Worm (Caenorhabditis elegans) whole organism, L4/young adult: ENCODE data around the gene F45G2.9.
"Not testable (repeated sequence)": the region's sequence is repeated elsewhere in the genome, so short reads cannot be mapped to it uniquely, and the experiment has no call there.

Experiments used
- W03F9.2 ChIP-seq: fragments of 150-350 bp; optimal IDR thresholded peaks from 2 replicates; lab custom pipeline; 2014; ENCODE audit warnings: missing biosample characterization, missing genetic modification characterization
- dao-5 ChIP-seq: sonication (generic microtip); optimal IDR thresholded peaks from 2 replicates; lab custom pipeline; 2016; ENCODE audit warnings: missing genotype, missing genetic modification characterization, moderate library complexity, missing compliant biosample characterization
- him-1 ChIP-seq: sonication (generic microtip); optimal IDR thresholded peaks from 2 replicates; lab custom pipeline; 2016; ENCODE audit warnings: missing genotype, missing genetic modification reagents, missing genetic modification characterization, missing compliant biosample characterization

The F45G2.9 gene

DNA sequence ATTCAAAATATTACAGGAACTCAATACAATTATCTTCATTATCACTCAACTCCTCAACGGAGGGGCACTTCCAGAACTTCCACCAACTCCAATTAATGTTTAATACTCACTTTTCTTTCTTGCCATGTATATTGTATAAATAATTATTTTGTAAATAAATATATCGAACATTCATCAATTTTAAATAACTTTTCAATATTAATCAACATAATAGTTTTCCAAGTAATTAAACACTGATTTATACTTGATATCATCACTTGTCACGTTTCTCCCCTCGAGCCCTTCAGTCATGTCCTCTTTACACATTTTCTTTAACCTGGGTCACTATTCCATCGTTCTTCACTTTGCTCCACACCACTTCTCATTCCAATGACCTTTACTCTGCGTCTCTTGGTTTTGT lies 33.8 kb downstream of the F45G2.9 start, which contains the start of gene mig-18:
mig-18 (plus strand) TSS at position 301 of the 400 bp plus-strand sequence.
- TF ChIP-seq W03F9.2 (tag; lab: Kevin White, UChicago) (no peak), dao-5 (tag; lab: Kevin White, UChicago) (no peak), him-1 (tag; lab: Kevin White, UChicago) (no peak)

DNA sequence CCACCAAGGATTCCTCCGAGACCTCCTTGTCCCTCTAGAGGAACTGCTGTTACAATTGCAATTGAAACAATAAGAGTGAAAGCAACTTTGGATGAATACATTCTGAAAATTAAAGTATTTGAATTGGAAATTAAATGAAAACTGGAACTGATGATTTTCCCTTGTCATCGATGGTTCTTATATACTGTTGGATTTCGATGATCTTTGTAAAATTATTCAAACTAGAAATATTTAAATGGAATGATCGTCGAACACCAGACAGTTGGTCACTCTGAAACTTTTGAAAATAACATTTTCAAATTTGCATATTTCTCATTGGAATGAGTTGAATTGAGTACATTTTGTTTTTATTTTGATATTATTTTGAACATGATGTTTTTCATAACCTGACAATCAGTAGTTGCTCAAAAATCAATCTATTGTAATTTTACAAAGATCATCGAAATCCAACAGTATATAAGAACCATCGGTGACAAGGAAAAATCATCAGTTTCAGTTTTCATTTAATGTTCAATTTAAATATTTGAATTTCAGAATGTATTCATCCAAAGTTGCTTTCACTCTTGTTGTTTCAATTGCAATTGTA lies 35.0 kb downstream of the F45G2.9 start, which contains the start of the genes srlf-9 and srlf-10:
srlf-9 (minus strand) TSS at position 101 of the 586 bp plus-strand sequence.
srlf-10 (plus strand) TSS at position 536 of the 586 bp plus-strand sequence.
- not testable (repeated sequence) for TF ChIP-seq dao-5, W03F9.2, him-1 (tag; lab: Kevin White, UChicago)

DNA sequence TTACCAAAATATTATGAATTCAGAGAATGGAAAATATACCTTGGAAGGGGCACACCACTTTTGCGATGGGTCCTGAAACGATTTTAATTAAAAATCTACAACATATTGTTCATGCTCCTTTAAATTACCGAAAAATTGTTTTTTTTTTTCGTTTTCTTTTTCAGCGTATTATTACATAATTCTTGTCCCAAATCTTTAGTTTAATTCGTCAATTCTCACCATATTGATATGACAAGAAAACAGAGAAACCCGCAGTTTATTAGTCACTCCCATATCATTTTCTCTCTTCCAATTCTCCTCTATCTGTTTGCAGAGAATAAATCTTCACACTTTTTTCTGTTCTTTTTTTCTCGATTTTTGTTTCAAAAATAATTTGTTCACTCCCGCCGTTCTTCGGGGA lies 41.5 kb downstream of the F45G2.9 start, which contains the start of gene F11F1.1:
F11F1.1 (plus strand) TSS at position 301 of the 400 bp plus-strand sequence.
- TF ChIP-seq dao-5 (tag; lab: Kevin White, UChicago), result no peak
- no peak for TF ChIP-seq W03F9.2 (tag; lab: Kevin White, UChicago)
- TF ChIP-seq him-1 (tag; lab: Kevin White, UChicago), result no peak

DNA sequence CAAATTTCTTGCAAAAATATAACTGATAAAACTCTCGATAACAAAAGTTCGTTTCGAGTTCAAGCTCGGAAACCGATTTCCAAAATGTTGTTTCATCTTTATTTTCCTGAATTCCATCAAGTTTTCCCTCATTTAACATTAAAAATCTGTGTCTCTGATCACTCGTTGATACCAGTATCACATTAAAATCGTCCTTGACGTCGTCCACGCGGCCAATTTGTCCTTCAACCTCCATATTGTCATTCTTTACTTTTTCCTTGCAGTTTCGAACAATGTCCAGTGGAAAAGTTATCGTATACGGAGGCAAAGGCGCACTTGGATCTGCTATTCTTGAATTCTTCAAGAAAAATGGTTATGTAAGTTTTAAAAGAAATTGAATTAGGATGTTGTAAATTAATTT lies 43.1 kb downstream of the F45G2.9 start, which contains the start of gene qdpr-1:
qdpr-1 (plus strand) TSS at position 264 of the 400 bp plus-strand sequence.
- no peak for TF ChIP-seq him-1 (tag; lab: Kevin White, UChicago)
- TF ChIP-seq dao-5 (tag; lab: Kevin White, UChicago), result no peak
- TF ChIP-seq W03F9.2 (tag; lab: Kevin White, UChicago), result no peak

- TF ChIP-seq dao-5 (tag; lab: Kevin White, UChicago) (no peak), him-1 (tag; lab: Kevin White, UChicago) (no peak), W03F9.2 (tag; lab: Kevin White, UChicago) (no peak)
Observed at ce11 chrIII:13393239-13393638, 43.5 kb downstream of the F45G2.9 start, which contains the start of gene dnj-17. Gene dnj-17 (minus strand): TSS chrIII:13393339.

DNA sequence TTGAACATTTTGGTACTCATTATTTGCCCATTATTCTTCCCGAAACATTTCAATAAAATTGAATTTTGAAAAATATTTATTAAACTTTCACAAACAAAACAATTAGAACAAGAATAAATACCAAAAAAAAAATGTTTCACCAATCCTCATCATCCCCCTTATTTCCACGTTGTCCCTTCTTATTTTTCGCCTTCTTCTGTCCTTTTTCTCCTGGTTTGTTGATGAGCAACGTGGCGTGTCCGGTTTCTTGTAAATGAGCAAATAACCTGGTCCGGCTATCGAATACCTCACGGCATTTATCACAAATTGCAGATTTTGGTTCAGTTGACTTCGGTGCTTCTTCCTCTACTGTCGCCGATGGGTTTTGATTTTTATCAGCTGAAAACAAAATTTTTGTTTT lies 46.0 kb downstream of the F45G2.9 start:
- no peak for TF ChIP-seq him-1 (tag; lab: Kevin White, UChicago)
- no peak for TF ChIP-seq W03F9.2 (tag; lab: Kevin White, UChicago)
- no peak for TF ChIP-seq dao-5 (tag; lab: Kevin White, UChicago)

DNA sequence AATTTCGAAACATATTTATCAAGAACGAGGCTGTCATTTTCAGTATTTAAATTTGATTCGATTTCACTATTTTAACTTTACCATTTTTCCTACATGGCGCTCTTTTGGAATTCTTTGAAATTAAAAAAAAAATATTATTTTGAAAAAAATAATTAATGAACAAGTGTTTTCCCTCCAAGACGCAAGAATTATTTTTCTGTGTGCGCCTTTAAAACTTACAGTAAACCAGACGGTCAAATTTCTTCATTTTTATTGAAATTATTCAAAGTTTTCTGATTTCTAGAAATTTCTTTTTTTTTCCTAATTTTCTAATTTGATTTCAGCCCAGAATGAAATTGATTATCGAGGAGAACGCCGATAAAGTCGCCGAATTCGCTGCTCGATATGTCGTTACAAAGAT lies 47.7 kb downstream of the F45G2.9 start, which contains the start of gene T03F6.3:
T03F6.3 (plus strand) TSS at position 318 of the 400 bp plus-strand sequence.
- TF ChIP-seq W03F9.2 (tag; lab: Kevin White, UChicago), result no peak
- no peak for TF ChIP-seq him-1 (tag; lab: Kevin White, UChicago)
- TF ChIP-seq dao-5 (tag; lab: Kevin White, UChicago), result no peak

DNA sequence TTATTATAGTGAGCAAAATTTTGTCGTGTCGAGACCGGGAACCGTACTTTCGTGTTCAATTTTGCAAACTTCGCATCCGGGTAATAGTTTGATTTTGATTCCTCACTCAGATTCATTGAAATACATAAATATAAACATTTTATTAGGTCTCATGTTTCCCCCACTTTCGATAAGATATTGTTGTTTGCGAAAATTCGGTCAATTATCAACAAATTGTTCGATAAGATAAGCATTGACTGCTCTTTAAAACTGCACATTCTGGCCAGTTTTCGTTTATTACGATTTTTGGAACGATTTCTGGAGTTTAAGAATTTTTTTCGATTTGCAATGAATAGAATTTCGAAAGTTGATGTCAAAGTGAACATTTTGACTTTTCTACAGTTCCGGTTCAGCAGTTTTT lies 48.1 kb downstream of the F45G2.9 start:
- TF ChIP-seq dao-5 (tag; lab: Kevin White, UChicago) (no peak), him-1 (tag; lab: Kevin White, UChicago) (no peak), W03F9.2 (tag; lab: Kevin White, UChicago) (no peak)

DNA sequence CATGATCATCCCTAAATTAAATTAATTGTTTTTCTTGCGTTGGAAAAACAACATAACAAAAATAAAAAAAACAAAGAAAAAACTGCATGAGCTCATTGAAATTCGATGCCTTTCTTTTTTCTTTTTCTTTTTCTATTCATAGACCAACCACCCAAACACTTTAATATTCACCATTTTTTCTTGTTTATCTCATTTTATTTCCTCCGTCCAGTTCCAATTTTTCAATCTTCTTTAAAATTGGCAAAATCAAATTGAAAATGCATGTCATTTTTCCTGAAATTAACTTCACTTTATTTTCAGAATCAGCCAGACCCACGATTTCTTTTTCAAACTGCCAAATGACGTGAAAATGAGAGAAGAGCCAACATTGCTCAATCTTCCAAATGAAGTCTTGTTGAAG lies 50.9 kb downstream of the F45G2.9 start, which contains the start of gene T03F6.4:
T03F6.4 (plus strand) TSS at position 301 of the 400 bp plus-strand sequence.
- no peak for TF ChIP-seq dao-5 (tag; lab: Kevin White, UChicago)
- TF ChIP-seq W03F9.2 (tag; lab: Kevin White, UChicago), result no peak
- no peak for TF ChIP-seq him-1 (tag; lab: Kevin White, UChicago)
